Fruit fly (Drosophila melanogaster) whole organism, embryonic: ENCODE results near the gene Gdh.

Experiments used
- Blimp-1 ChIP-seq: fragments of 200-800 bp; sonication (Bioruptor generic); optimal IDR thresholded peaks from 3 replicates; lab custom pipeline; 2018; ENCODE audit warnings: missing biosample characterization, missing genetic modification characterization, mild to moderate bottlenecking, moderate library complexity, missing genetic modification reagents
- C15 ChIP-seq: fragments of 200-800 bp; sonication (Bioruptor generic); IDR thresholded peaks from 3 replicates; pipeline ENCODE4 v1.3.6; 2022; ENCODE audit warnings: missing biosample characterization, missing genetic modification characterization
- CG10979 ChIP-seq: fragments of 200-800 bp; sonication (Bioruptor generic); optimal IDR thresholded peaks from 2 replicates; lab custom pipeline; 2018; ENCODE audit warnings: missing biosample characterization, mild to moderate bottlenecking, missing genetic modification characterization, moderate library complexity
- CG1603 ChIP-seq: fragments of 200-800 bp; sonication (Bioruptor generic); optimal IDR thresholded peaks from 2 replicates; lab custom pipeline; 2019; ENCODE audit warnings: missing biosample characterization, mild to moderate bottlenecking, missing genetic modification characterization, moderate library complexity
- CG17361 ChIP-seq: fragments of 200-800 bp; sonication (Bioruptor generic); IDR thresholded peaks from 3 replicates; pipeline ENCODE4 v1.3.6; 2022; ENCODE audit warnings: missing biosample characterization, missing genetic modification characterization
- CG18262 ChIP-seq: fragments of 200-800 bp; optimal IDR thresholded peaks from 3 replicates; lab custom pipeline; 2019; ENCODE audit warnings: missing biosample characterization, mild to moderate bottlenecking, missing genetic modification characterization, moderate library complexity
- CG2199 ChIP-seq: fragments of 200-800 bp; sonication (Bioruptor generic); IDR thresholded peaks from 3 replicates; pipeline ENCODE4 v1.3.6; 2022; ENCODE audit warnings: missing biosample characterization, missing genetic modification characterization
- CG2202 ChIP-seq: fragments of 200-800 bp; sonication (Bioruptor generic); optimal IDR thresholded peaks from 2 replicates; lab custom pipeline; 2018; ENCODE audit warnings: missing biosample characterization, mild to moderate bottlenecking, missing genetic modification characterization
- CG2678 ChIP-seq: fragments of 200-800 bp; sonication (Bioruptor generic); optimal IDR thresholded peaks from 3 replicates; lab custom pipeline; 2019; ENCODE audit warnings: missing biosample characterization, mild to moderate bottlenecking, missing genetic modification characterization, moderate library complexity
- CG30403 ChIP-seq: fragments of 200-800 bp; sonication (Bioruptor generic); optimal IDR thresholded peaks from 3 replicates; lab custom pipeline; 2016; ENCODE audit warnings: missing biosample characterization, missing genetic modification characterization
- CG3065 ChIP-seq: fragments of 200-800 bp; sonication (Bioruptor generic); optimal IDR thresholded peaks from 2 replicates; lab custom pipeline; 2016; ENCODE audit warnings: missing biosample characterization, missing genetic modification characterization
- CG31365 ChIP-seq: fragments of 200-800 bp; sonication (Bioruptor generic); optimal IDR thresholded peaks from 2 replicates; lab custom pipeline; 2018; ENCODE audit warnings: missing biosample characterization, mild to moderate bottlenecking, missing genetic modification characterization
- CG32767 ChIP-seq: fragments of 200-800 bp; sonication (Bioruptor generic); IDR thresholded peaks from 2 replicates; pipeline ENCODE4 v1.3.6; 2022; ENCODE audit warnings: missing biosample characterization, missing genetic modification characterization
- CG5245 ChIP-seq: fragments of 200-800 bp; sonication (Bioruptor generic); optimal IDR thresholded peaks from 3 replicates; lab custom pipeline; 2016; ENCODE audit warnings: missing biosample characterization, missing genetic modification characterization
- CG6254 ChIP-seq: fragments of 200-800 bp; sonication (Bioruptor generic); optimal IDR thresholded peaks from 3 replicates; lab custom pipeline; 2017; ENCODE audit warnings: mild to moderate bottlenecking, missing biosample characterization, missing genetic modification reagents, missing genetic modification characterization
- CG7271 ChIP-seq: fragments of 200-800 bp; sonication (Bioruptor generic); optimal IDR thresholded peaks from 2 replicates; lab custom pipeline; 2018; ENCODE audit warnings: missing biosample characterization, mild to moderate bottlenecking, missing genetic modification characterization, moderate library complexity
- CG9437 ChIP-seq: fragments of 200-800 bp; sonication (Bioruptor generic); optimal IDR thresholded peaks from 2 replicates; lab custom pipeline; 2018; ENCODE audit warnings: missing biosample characterization, mild to moderate bottlenecking, missing genetic modification characterization
- CrebB ChIP-seq: fragments of 200-800 bp; sonication (Bioruptor generic); optimal IDR thresholded peaks from 3 replicates; lab custom pipeline; 2018; ENCODE audit warnings: missing biosample characterization, mild to moderate bottlenecking, missing genetic modification characterization
- Dip2 ChIP-seq: fragments of 200-800 bp; sonication (Bioruptor generic); IDR thresholded peaks from 2 replicates; pipeline ENCODE4 v1.3.6; 2022; ENCODE audit warnings: missing biosample characterization, missing genetic modification characterization
- HHEX ChIP-seq: fragments of 200-800 bp; sonication (Bioruptor generic); optimal IDR thresholded peaks from 3 replicates; lab custom pipeline; 2017; ENCODE audit warnings: missing biosample characterization, mild to moderate bottlenecking, missing genetic modification characterization, missing genetic modification reagents
- Hr51 ChIP-seq, 2 experiments: fragments of 200-800 bp; sonication (Bioruptor generic); optimal IDR thresholded peaks; 2 replicates in 1 of 2; 3 replicates in 1 of 2; lab custom pipeline; 2016 to 2018; ENCODE audit warnings: missing biosample characterization in 2 of 2, missing genetic modification characterization in 2 of 2, mild to moderate bottlenecking in 1 of 2, moderate library complexity in 1 of 2
- Hr78 ChIP-seq, 2 experiments: fragments of 200-800 bp in 1 of 2; fragments of >200 bp in 1 of 2; sonication (Bioruptor generic) in 1 of 2; optimal IDR thresholded peaks; 2 replicates each; lab custom pipeline; 2017 to 2019; ENCODE audit warnings: missing biosample characterization in 2 of 2, missing genetic modification characterization in 2 of 2, mild to moderate bottlenecking in 1 of 2, moderate library complexity in 1 of 2
- MTF-1 ChIP-seq: fragments of 200-800 bp; sonication (Bioruptor generic); optimal IDR thresholded peaks from 2 replicates; lab custom pipeline; 2018; ENCODE audit warnings: missing biosample characterization, mild to moderate bottlenecking, missing genetic modification characterization, borderline replicate concordance
- Med ChIP-seq: fragments of 200-800 bp; sonication (Bioruptor generic); peaks from one replicate; lab custom pipeline; 2016; ENCODE audit warnings: missing biosample characterization, missing genetic modification characterization, mild to moderate bottlenecking, inconsistent platforms, moderate library complexity
- Mes4 ChIP-seq: fragments of 200-800 bp; sonication (Bioruptor generic); optimal IDR thresholded peaks from 2 replicates; lab custom pipeline; 2016; ENCODE audit warnings: missing biosample characterization, missing genetic modification characterization
- Myb ChIP-seq: fragments of 200-800 bp; sonication (Bioruptor generic); optimal IDR thresholded peaks from 2 replicates; lab custom pipeline; 2016; ENCODE audit warnings: missing biosample characterization, missing genetic modification characterization
- Ptx1 ChIP-seq: fragments of 200-800 bp; sonication (Bioruptor generic); IDR thresholded peaks from 2 replicates; pipeline ENCODE4 v1.3.6; 2022; ENCODE audit warnings: missing biosample characterization, missing genetic modification characterization
- Sox102F ChIP-seq: fragments of 200-800 bp; sonication (Bioruptor generic); optimal IDR thresholded peaks from 2 replicates; lab custom pipeline; 2018; ENCODE audit warnings: missing biosample characterization, mild to moderate bottlenecking, missing genetic modification characterization, moderate library complexity
- Xrp1 ChIP-seq: fragments of 200-800 bp; sonication (Bioruptor generic); IDR thresholded peaks from 2 replicates; pipeline ENCODE4 v1.3.6; 2022; ENCODE audit warnings: missing biosample characterization, missing genetic modification characterization
- aop ChIP-seq: fragments of 200-800 bp; sonication (Bioruptor generic); IDR thresholded peaks from 2 replicates; pipeline ENCODE4 v1.3.6; 2022; ENCODE audit warnings: missing biosample characterization, missing genetic modification characterization
- az2 ChIP-seq: fragments of 200-800 bp; sonication (Bioruptor generic); optimal IDR thresholded peaks from 3 replicates; lab custom pipeline; 2016; ENCODE audit warnings: missing biosample characterization, missing genetic modification characterization
- bsh ChIP-seq, 2 experiments: fragments of 200-800 bp; sonication (Bioruptor generic); optimal IDR thresholded peaks; 2 replicates each; lab custom pipeline; 2017 to 2018; ENCODE audit warnings: mild to moderate bottlenecking in 2 of 2, missing biosample characterization in 2 of 2, missing genetic modification characterization in 2 of 2, moderate library complexity in 1 of 2
- caup ChIP-seq: fragments of 200-800 bp; sonication (Bioruptor generic); optimal IDR thresholded peaks from 3 replicates; lab custom pipeline; 2017; ENCODE audit warnings: missing biosample characterization, mild to moderate bottlenecking, missing genetic modification characterization, moderate library complexity; ENCODE audit not compliant: severe bottlenecking
- chn ChIP-seq: fragments of 200-800 bp; sonication (Bioruptor generic); optimal IDR thresholded peaks from 2 replicates; lab custom pipeline; 2016; ENCODE audit warnings: missing biosample characterization, missing genetic modification characterization
- crol ChIP-seq: fragments of 200-800 bp; sonication (Bioruptor generic); IDR thresholded peaks from 2 replicates; pipeline ENCODE4 v1.3.6; 2022; ENCODE audit warnings: missing biosample characterization, missing genetic modification characterization
- dati ChIP-seq: fragments of 200-800 bp; sonication (Bioruptor generic); IDR thresholded peaks from 2 replicates; pipeline ENCODE4 v1.3.6; 2022; ENCODE audit warnings: missing biosample characterization, missing genetic modification characterization
- gem ChIP-seq: fragments of 200-800 bp; sonication (Bioruptor generic); optimal IDR thresholded peaks from 2 replicates; lab custom pipeline; 2019; ENCODE audit warnings: missing biosample characterization, mild to moderate bottlenecking, missing genetic modification characterization, moderate library complexity
- gt ChIP-seq: fragments of 200-800 bp; sonication (Bioruptor generic); IDR thresholded peaks from 2 replicates; pipeline ENCODE4 v1.3.6; 2022; ENCODE audit warnings: missing biosample characterization, missing genetic modification characterization
- insv ChIP-seq, 2 experiments: fragments of 200-800 bp; sonication (Bioruptor generic); optimal IDR thresholded peaks; 3 replicates each; lab custom pipeline; 2016 to 2018; ENCODE audit warnings: missing biosample characterization in 2 of 2, missing genetic modification characterization in 2 of 2
- lbe ChIP-seq: fragments of 200-800 bp; sonication (Bioruptor generic); optimal IDR thresholded peaks from 2 replicates; lab custom pipeline; 2016; ENCODE audit warnings: missing biosample characterization, mild to moderate bottlenecking, missing genetic modification characterization
- mld ChIP-seq: fragments of 200-800 bp; sonication (Bioruptor generic); IDR thresholded peaks from 3 replicates; pipeline ENCODE4 v1.3.6; 2022; ENCODE audit warnings: missing biosample characterization, missing genetic modification characterization; ENCODE audit not compliant: partially characterized antibody
- nerfin-1 ChIP-seq: fragments of 200-800 bp; sonication (Bioruptor generic); optimal IDR thresholded peaks from 3 replicates; lab custom pipeline; 2019; ENCODE audit warnings: missing biosample characterization, mild to moderate bottlenecking, missing genetic modification characterization, moderate library complexity
- nmo ChIP-seq: fragments of 200-800 bp; sonication (Bioruptor generic); optimal IDR thresholded peaks from 2 replicates; lab custom pipeline; 2018; ENCODE audit warnings: missing biosample characterization, mild to moderate bottlenecking, missing genetic modification characterization, moderate library complexity
- onecut ChIP-seq: fragments of 200-800 bp; sonication (Bioruptor generic); IDR thresholded peaks from 2 replicates; pipeline ENCODE4 v1.3.6; 2022; ENCODE audit warnings: missing biosample characterization, missing genetic modification characterization
- pho ChIP-seq: fragments of 200-800 bp; sonication (Bioruptor generic); optimal IDR thresholded peaks from 2 replicates; lab custom pipeline; 2016; ENCODE audit warnings: missing biosample characterization, missing genetic modification characterization
- prd ChIP-seq, 3 experiments: fragments of >200 bp in 2 of 3; fragments of 200-800 bp in 1 of 3; sonication (Bioruptor generic) in 1 of 3; optimal IDR thresholded peaks in 2 of 3; IDR thresholded peaks in 1 of 3; 2 replicates in 2 of 3; 3 replicates in 1 of 3; pipeline versions ENCODE4 v1.3.6 to Lab custom; 2017 to 2022; ENCODE audit warnings: missing biosample characterization in 1 of 3, missing genetic modification characterization in 1 of 3
- shn ChIP-seq: fragments of 200-800 bp; sonication (Bioruptor generic); optimal IDR thresholded peaks from 3 replicates; lab custom pipeline; 2016; ENCODE audit warnings: missing biosample characterization, missing genetic modification characterization
- unpg ChIP-seq: fragments of 200-800 bp; sonication (Bioruptor generic); optimal IDR thresholded peaks from 3 replicates; lab custom pipeline; 2018; ENCODE audit warnings: missing biosample characterization, mild to moderate bottlenecking, missing genetic modification characterization, moderate library complexity

Gdh gene

DNA sequence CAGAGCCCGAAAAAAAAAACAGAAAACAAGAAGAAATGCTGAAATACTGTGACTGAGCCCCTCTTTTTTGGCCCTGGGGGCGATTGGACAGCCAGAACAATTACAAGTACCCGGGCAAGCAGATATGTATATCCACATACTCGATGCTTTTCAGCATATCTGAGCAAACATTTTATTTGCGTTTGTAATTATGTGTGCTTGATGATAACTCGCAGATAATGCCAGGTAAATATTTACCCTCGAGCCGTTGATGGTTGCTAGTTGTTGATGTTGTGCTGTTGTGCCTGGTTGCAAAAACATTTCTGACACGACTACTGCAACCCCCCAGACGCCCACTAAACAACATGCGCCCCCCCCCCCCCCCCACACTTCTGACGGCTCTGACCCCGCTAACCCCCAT lies 23.5 kb downstream of the Gdh start (continued):
- peak; percentile 69 for TF ChIP-seq caup (GFP tag; lab: Kevin White, UChicago)
- no peak for TF ChIP-seq pho (GFP tag; lab: Kevin White, UChicago)
- no peak for TF ChIP-seq Ptx1 (GFP tag; lab: Robert Waterston, UW)
- no peak for TF ChIP-seq chn (GFP tag; lab: Kevin White, UChicago)
- peak; percentile 70 for TF ChIP-seq CrebB
- TF ChIP-seq C15 (GFP tag; lab: Robert Waterston, UW), result no peak

DNA sequence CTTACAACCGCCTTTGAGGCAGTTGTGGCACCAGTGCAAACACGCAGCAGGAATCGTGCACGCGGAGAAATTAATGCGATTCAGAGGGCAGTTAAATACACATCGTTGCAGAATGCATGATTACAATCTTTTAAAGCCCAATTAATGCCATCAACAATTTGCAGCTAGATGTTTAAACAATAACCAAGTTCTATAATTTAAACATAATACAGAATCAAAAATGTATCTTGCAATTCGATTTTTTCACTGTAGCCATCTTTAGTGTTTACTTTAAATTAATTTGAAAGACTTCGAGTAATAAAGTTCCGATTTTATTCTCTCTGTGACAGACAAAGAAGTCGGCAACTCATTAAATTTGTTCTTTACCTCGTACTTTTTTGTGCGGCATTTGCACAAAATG lies 26.9 kb downstream of the Gdh start:
- TF ChIP-seq unpg, result peak; percentile 3
- no peak for TF ChIP-seq CG9437 (GFP tag; lab: Kevin White, UChicago)
- TF ChIP-seq CG1603 (tag; lab: Kevin White, UChicago), result peak; percentile 1
- TF ChIP-seq dati (GFP tag; lab: Robert Waterston, UW), result no peak
- TF ChIP-seq insv (GFP tag; optimal IDR thresholded peaks at IDR 0.05; lab: Kevin White, UChicago), result no peak
- no peak for TF ChIP-seq MTF-1 (GFP tag; lab: Kevin White, UChicago)
- TF ChIP-seq Blimp-1 (GFP tag; lab: Kevin White, UChicago), result peak; percentile 20
- TF ChIP-seq Hr51 (GFP tag; optimal IDR thresholded peaks at IDR 0.05; lab: Kevin White, UChicago), result peak in 1 of 2 experiments; percentile 3
- no peak for TF ChIP-seq Hr78 (GFP tag; optimal IDR thresholded peaks at IDR 0.05; lab: Kevin White, UChicago)
- TF ChIP-seq Mes4 (GFP tag; lab: Kevin White, UChicago), result no peak
- no peak for TF ChIP-seq Dip2
- TF ChIP-seq onecut (GFP tag; lab: Robert Waterston, UW), result no peak
- no peak for TF ChIP-seq CG5245 (GFP tag; lab: Kevin White, UChicago)
- TF ChIP-seq shn (GFP tag; lab: Kevin White, UChicago), result no peak
- no peak for TF ChIP-seq aop (GFP tag; lab: Robert Waterston, UW)
- TF ChIP-seq lbe (GFP tag; lab: Kevin White, UChicago), result peak; percentile 33
- peak; percentile 2 for TF ChIP-seq CG6254
- TF ChIP-seq CG32767 (GFP tag; lab: Robert Waterston, UW), result no peak
- TF ChIP-seq CG17361 (GFP tag; lab: Robert Waterston, UW), result no peak
- TF ChIP-seq az2 (GFP tag; lab: Kevin White, UChicago), result peak; percentile 1
- TF ChIP-seq Sox102F (GFP tag; lab: Kevin White, UChicago), result peak; percentile 40
- peak; percentile 5 for TF ChIP-seq CG2678 (tag; lab: Kevin White, UChicago)
- peak; percentile 21 for TF ChIP-seq CG10979
- TF ChIP-seq gt, result no peak
- no peak for TF ChIP-seq CG2199 (GFP tag; lab: Robert Waterston, UW)
- peak; percentile 25 for TF ChIP-seq gem (tag; lab: Kevin White, UChicago)
- TF ChIP-seq prd (optimal IDR thresholded peaks at IDR 0.05; lab: Kevin White, UChicago), result no peak
- 0 out of 3 replicates have a peak, but pooled peaks have one; percentile 37 for TF ChIP-seq prd (GFP tag; IDR thresholded peaks at IDR 0.05; lab: Robert Waterston, UW)
- TF ChIP-seq CG31365, result no peak
- no peak for TF ChIP-seq nerfin-1 (tag; lab: Kevin White, UChicago)
- TF ChIP-seq CG30403 (GFP tag; lab: Kevin White, UChicago), result peak; percentile 7
- TF ChIP-seq bsh (GFP tag; optimal IDR thresholded peaks at IDR 0.05; lab: Kevin White, UChicago), result peak; percentile 27 to 74
- peak; percentile 3 for TF ChIP-seq nmo (GFP tag; lab: Kevin White, UChicago)
- 0 out of 2 replicates have a peak, but pooled peaks have one; percentile 13 for TF ChIP-seq Xrp1 (GFP tag; lab: Robert Waterston, UW)
- no peak for TF ChIP-seq CG2202
- no peak for TF ChIP-seq crol (GFP tag; lab: Robert Waterston, UW)
- TF ChIP-seq Med, result peak; percentile 78
- no peak for TF ChIP-seq CG7271 (tag; lab: Kevin White, UChicago)
- TF ChIP-seq Myb, result no peak
- no peak for TF ChIP-seq HHEX (GFP tag; lab: Kevin White, UChicago)
- peak; percentile 5 for TF ChIP-seq CG18262 (tag; lab: Kevin White, UChicago)
- TF ChIP-seq CG3065 (GFP tag; lab: Kevin White, UChicago), result no peak
- no peak for TF ChIP-seq mld (GFP tag; lab: Robert Waterston, UW)
